Worm (Caenorhabditis elegans) whole organism, late embryonic: ENCODE results near the gene ugt-43.
A peak's percentile ranks its signal among the peaks of the same experiment; 100 is the strongest.

Source experiments
- C08G9.2 ChIP-seq: sonication (generic microtip); optimal IDR thresholded peaks from 2 replicates; lab custom pipeline; 2016; ENCODE audit warnings: mild to moderate bottlenecking, missing genetic modification characterization, moderate library complexity, missing compliant biosample characterization
- K02D7.2 ChIP-seq: sonication (generic microtip); optimal IDR thresholded peaks from 2 replicates; lab custom pipeline; 2017; ENCODE audit warnings: mild to moderate bottlenecking, missing genetic modification characterization, missing compliant biosample characterization
- K09A11.1 ChIP-seq: sonication (generic microtip); optimal IDR thresholded peaks from 2 replicates; lab custom pipeline; 2017; ENCODE audit warnings: antibody characterized with exemption, mild to moderate bottlenecking, missing genetic modification characterization, missing compliant biosample characterization; ENCODE audit not compliant: insufficient read depth
- T23F11.4 ChIP-seq: fragments of 200-800 bp; sonication (Bioruptor generic); optimal IDR thresholded peaks from 2 replicates; lab custom pipeline; 2018; ENCODE audit warnings: mild to moderate bottlenecking, missing genetic modification characterization, missing compliant biosample characterization
- Y22D7AL.16 ChIP-seq: sonication (generic microtip); optimal IDR thresholded peaks from 2 replicates; lab custom pipeline; 2016; ENCODE audit warnings: missing genetic modification characterization, missing compliant biosample characterization
- ahr-1 ChIP-seq: sonication (generic microtip); optimal IDR thresholded peaks from 2 replicates; lab custom pipeline; 2016; ENCODE audit warnings: missing genetic modification characterization, missing compliant biosample characterization
- ama-1 ChIP-seq: fragments of 150-350 bp; optimal IDR thresholded peaks from 2 replicates; lab custom pipeline; 2014
- ceh-14 ChIP-seq: sonication (generic microtip); optimal IDR thresholded peaks from 2 replicates; lab custom pipeline; 2016; ENCODE audit warnings: missing genotype, missing genetic modification characterization, missing compliant biosample characterization
- ceh-18 ChIP-seq: sonication (generic microtip); optimal IDR thresholded peaks from 2 replicates; lab custom pipeline; 2016; ENCODE audit warnings: missing genetic modification characterization, missing compliant biosample characterization
- ceh-19 ChIP-seq: fragments of 200-800 bp; sonication (Bioruptor generic); optimal IDR thresholded peaks from 2 replicates; lab custom pipeline; 2018; ENCODE audit warnings: mild to moderate bottlenecking, missing genetic modification characterization, missing compliant biosample characterization
- ceh-2 ChIP-seq: sonication (generic microtip); optimal IDR thresholded peaks from 2 replicates; lab custom pipeline; 2016; ENCODE audit warnings: missing genotype, missing genetic modification characterization, missing compliant biosample characterization
- ceh-24 ChIP-seq: sonication (generic microtip); optimal IDR thresholded peaks from 2 replicates; lab custom pipeline; 2016; ENCODE audit warnings: mild to moderate bottlenecking, missing genetic modification characterization, missing compliant biosample characterization
- ceh-30 ChIP-seq: fragments of 150-350 bp; optimal IDR thresholded peaks from 2 replicates; lab custom pipeline; 2014; ENCODE audit warnings: missing biosample characterization, missing genetic modification characterization
- ceh-31 ChIP-seq: sonication (generic microtip); optimal IDR thresholded peaks from 2 replicates; lab custom pipeline; 2016; ENCODE audit warnings: missing genetic modification characterization, missing compliant biosample characterization
- ceh-45 ChIP-seq: fragments of 200-800 bp; sonication (Bioruptor generic); IDR thresholded peaks from 2 replicates; pipeline ENCODE4 v1.3.6; 2022; ENCODE audit warnings: missing genetic modification reagents, missing genetic modification characterization, missing compliant biosample characterization
- ceh-48 ChIP-seq: sonication (generic microtip); optimal IDR thresholded peaks from 2 replicates; lab custom pipeline; 2016; ENCODE audit warnings: missing genetic modification characterization, inconsistent platforms, missing compliant biosample characterization
- ceh-6 ChIP-seq: fragments of 200-800 bp; sonication (Bioruptor generic); optimal IDR thresholded peaks from 2 replicates; lab custom pipeline; 2018; ENCODE audit warnings: mild to moderate bottlenecking, missing genetic modification characterization, missing compliant biosample characterization
- ceh-9 ChIP-seq: sonication (generic microtip); optimal IDR thresholded peaks from 2 replicates; lab custom pipeline; 2016; ENCODE audit warnings: mild to moderate bottlenecking, missing genetic modification characterization, inconsistent platforms, missing compliant biosample characterization
- che-1 ChIP-seq: sonication (generic microtip); optimal IDR thresholded peaks from 2 replicates; lab custom pipeline; 2016; ENCODE audit warnings: mild to moderate bottlenecking, missing genetic modification characterization, missing compliant biosample characterization
- dmd-4 ChIP-seq: sonication (generic microtip); optimal IDR thresholded peaks from 2 replicates; lab custom pipeline; 2016; ENCODE audit warnings: borderline replicate concordance, missing genetic modification characterization, missing compliant biosample characterization
- elt-2 ChIP-seq: sonication (generic microtip); optimal IDR thresholded peaks from 2 replicates; lab custom pipeline; 2016; ENCODE audit warnings: missing genetic modification reagents, missing genetic modification characterization, missing compliant biosample characterization
- elt-4 ChIP-seq: sonication (generic microtip); optimal IDR thresholded peaks from 2 replicates; lab custom pipeline; 2016; ENCODE audit warnings: missing genetic modification characterization, missing compliant biosample characterization
- ets-4 ChIP-seq: sonication (generic microtip); optimal IDR thresholded peaks from 2 replicates; lab custom pipeline; 2016; ENCODE audit warnings: missing genetic modification characterization, missing compliant biosample characterization
- eyg-1 ChIP-seq: sonication (generic microtip); optimal IDR thresholded peaks from 2 replicates; lab custom pipeline; 2016; ENCODE audit warnings: missing genotype, missing genetic modification characterization, missing compliant biosample characterization
- fkh-10 ChIP-seq: fragments of 150-350 bp; optimal IDR thresholded peaks from 2 replicates; lab custom pipeline; 2014; ENCODE audit warnings: missing biosample characterization, missing genetic modification reagents, missing genetic modification characterization
- fkh-6 ChIP-seq: sonication (generic microtip); optimal IDR thresholded peaks from 2 replicates; lab custom pipeline; 2016; ENCODE audit warnings: missing genetic modification characterization, missing compliant biosample characterization
- gmeb-2 ChIP-seq: sonication (generic microtip); optimal IDR thresholded peaks from 2 replicates; lab custom pipeline; 2016; ENCODE audit warnings: missing genetic modification characterization, inconsistent platforms, missing compliant biosample characterization
- hlh-13 ChIP-seq: fragments of 200-800 bp; sonication (Bioruptor generic); optimal IDR thresholded peaks from 2 replicates; lab custom pipeline; 2018; ENCODE audit warnings: mild to moderate bottlenecking, missing genetic modification characterization, missing compliant biosample characterization
- hlh-30 ChIP-seq: sonication (generic microtip); optimal IDR thresholded peaks from 2 replicates; lab custom pipeline; 2017; ENCODE audit warnings: antibody characterized with exemption, missing genetic modification characterization, missing compliant biosample characterization; ENCODE audit not compliant: insufficient read depth
- hlh-6 ChIP-seq: sonication (generic microtip); optimal IDR thresholded peaks from 2 replicates; lab custom pipeline; 2016; ENCODE audit warnings: missing genotype, missing genetic modification characterization, missing compliant biosample characterization
- hlh-8 ChIP-seq: sonication (generic microtip); optimal IDR thresholded peaks from 2 replicates; lab custom pipeline; 2016; ENCODE audit warnings: missing genotype, missing genetic modification characterization, missing compliant biosample characterization
- lin-11 ChIP-seq: fragments of 200-800 bp; sonication (Bioruptor generic); optimal IDR thresholded peaks from 2 replicates; lab custom pipeline; 2018; ENCODE audit warnings: mild to moderate bottlenecking, missing genetic modification characterization, missing compliant biosample characterization
- madf-2 ChIP-seq: sonication (generic microtip); optimal IDR thresholded peaks from 2 replicates; lab custom pipeline; 2017; ENCODE audit warnings: missing genetic modification characterization, missing compliant biosample characterization
- mec-3 ChIP-seq: sonication (generic microtip); optimal IDR thresholded peaks from 2 replicates; lab custom pipeline; 2016; ENCODE audit warnings: borderline replicate concordance, missing genetic modification characterization, missing compliant biosample characterization
- nfya-1 ChIP-seq: sonication (generic microtip); optimal IDR thresholded peaks from 2 replicates; lab custom pipeline; 2017; ENCODE audit warnings: missing genetic modification characterization, mild to moderate bottlenecking, missing compliant biosample characterization, antibody characterized with exemption, moderate library complexity
- nhr-11 ChIP-seq: fragments of 150-350 bp; optimal IDR thresholded peaks from 2 replicates; lab custom pipeline; 2014; ENCODE audit warnings: missing biosample characterization, missing genetic modification characterization
- npax-4 ChIP-seq: sonication (generic microtip); optimal IDR thresholded peaks from 2 replicates; lab custom pipeline; 2016; ENCODE audit warnings: missing genetic modification characterization, missing compliant biosample characterization
- odd-2 ChIP-seq: sonication (generic microtip); optimal IDR thresholded peaks from 2 replicates; lab custom pipeline; 2017; ENCODE audit warnings: antibody characterized with exemption, mild to moderate bottlenecking, missing genetic modification characterization, missing compliant biosample characterization
- pag-3 ChIP-seq: sonication (generic microtip); optimal IDR thresholded peaks from 2 replicates; lab custom pipeline; 2016; ENCODE audit warnings: missing compliant biosample characterization, missing genetic modification characterization, borderline replicate concordance
- pat-9 ChIP-seq: fragments of 200-800 bp; sonication (Bioruptor generic); optimal IDR thresholded peaks from 2 replicates; lab custom pipeline; 2018; ENCODE audit warnings: mild to moderate bottlenecking, missing genetic modification characterization, moderate library complexity, missing compliant biosample characterization
- pax-1 ChIP-seq: fragments of 150-350 bp; optimal IDR thresholded peaks from 2 replicates; lab custom pipeline; 2014; ENCODE audit warnings: missing biosample characterization, missing genetic modification characterization
- pha-4 ChIP-seq: fragments of 150-350 bp; optimal IDR thresholded peaks from 2 replicates; lab custom pipeline; 2018; ENCODE audit warnings: missing biosample characterization, missing genetic modification reagents, missing genetic modification characterization
- pqm-1 ChIP-seq: sonication (generic microtip); optimal IDR thresholded peaks from 2 replicates; lab custom pipeline; 2016; ENCODE audit warnings: missing genetic modification characterization, missing compliant biosample characterization
- ref-2 ChIP-seq: sonication (generic microtip); optimal IDR thresholded peaks from 2 replicates; lab custom pipeline; 2016; ENCODE audit warnings: missing genetic modification characterization, missing compliant biosample characterization
- sdc-2 ChIP-seq: sonication (generic microtip); optimal IDR thresholded peaks from 2 replicates; lab custom pipeline; 2016; ENCODE audit warnings: missing genotype, missing genetic modification characterization, missing compliant biosample characterization
- sox-4 ChIP-seq: sonication (generic microtip); optimal IDR thresholded peaks from 2 replicates; lab custom pipeline; 2017; ENCODE audit warnings: mild to moderate bottlenecking, missing genetic modification characterization, inconsistent platforms, missing compliant biosample characterization
- syd-9 ChIP-seq: sonication (generic microtip); optimal IDR thresholded peaks from 2 replicates; lab custom pipeline; 2016; ENCODE audit warnings: mild to moderate bottlenecking, missing genetic modification characterization, moderate library complexity, missing compliant biosample characterization
- tbx-2 ChIP-seq: sonication (generic microtip); optimal IDR thresholded peaks from 2 replicates; lab custom pipeline; 2016; ENCODE audit warnings: missing genetic modification characterization, missing compliant biosample characterization
- ttx-3 ChIP-seq: sonication (generic microtip); optimal IDR thresholded peaks from 2 replicates; lab custom pipeline; 2016; ENCODE audit warnings: missing genetic modification reagents, missing genetic modification characterization, missing compliant biosample characterization
- unc-3 ChIP-seq, 2 experiments: fragments of 200-800 bp in 1 of 2; sonication (Bioruptor generic) in 1 of 2; sonication (generic microtip) in 1 of 2; conservative IDR thresholded peaks in 1 of 2; optimal IDR thresholded peaks in 1 of 2; 2 replicates each; pipeline versions ENCODE4 v1.3.6 to Lab custom; 2016 to 2022; ENCODE audit warnings: missing compliant biosample characterization in 2 of 2, missing genetic modification characterization in 2 of 2, missing genetic modification reagents in 1 of 2
- unc-42 ChIP-seq: sonication (generic microtip); optimal IDR thresholded peaks from 2 replicates; lab custom pipeline; 2016; ENCODE audit warnings: missing genotype, missing genetic modification characterization, missing compliant biosample characterization
- unc-86 ChIP-seq: sonication (generic microtip); optimal IDR thresholded peaks from 2 replicates; lab custom pipeline; 2016; ENCODE audit warnings: missing genetic modification characterization, missing compliant biosample characterization
- zip-5 ChIP-seq: sonication (generic microtip); optimal IDR thresholded peaks from 2 replicates; lab custom pipeline; 2016; ENCODE audit warnings: missing genetic modification characterization, missing compliant biosample characterization
- ztf-16 ChIP-seq: sonication (generic microtip); optimal IDR thresholded peaks from 2 replicates; lab custom pipeline; 2017; ENCODE audit warnings: missing genetic modification characterization, missing compliant biosample characterization

The ugt-43 gene

DNA sequence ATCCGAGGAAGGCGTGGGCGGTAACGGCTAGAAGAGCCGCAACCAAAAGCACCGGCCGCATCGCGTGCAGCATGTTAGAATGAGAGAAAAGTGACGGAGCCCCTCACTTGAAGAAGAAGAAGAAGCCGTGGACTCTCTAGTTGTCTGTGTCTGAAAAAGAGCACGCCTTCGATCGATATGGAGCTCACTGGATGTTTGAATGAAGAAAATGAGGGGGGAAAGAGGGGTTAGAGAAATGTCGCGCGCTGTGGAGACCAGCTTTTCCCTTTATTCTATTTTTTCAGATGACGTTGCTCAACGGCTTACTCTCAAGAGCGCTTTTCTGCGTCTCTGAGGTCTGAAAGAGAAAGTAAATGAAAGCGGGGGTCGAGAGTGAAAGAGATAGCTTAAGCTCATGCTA, 17.3 kb downstream of the ugt-43 start, which contains the start of gene egl-21:
egl-21 (minus strand) TSS at position 150 of the 400 bp plus-strand sequence.
- TF ChIP-seq ceh-2 (tag; lab: Kevin White, UChicago) (no peak), pax-1 (tag; lab: Kevin White, UChicago) (no peak), sox-4 (tag; lab: Kevin White, UChicago) (no peak), ceh-9 (tag; lab: Kevin White, UChicago) (no peak), fkh-10 (GFP tag; lab: Kevin White, UChicago) (no peak), odd-2 (tag; lab: Kevin White, UChicago) (no peak), dmd-4 (tag; lab: Kevin White, UChicago) (no peak), che-1 (tag; lab: Kevin White, UChicago) (no peak), nhr-11 (no peak), ref-2 (tag; lab: Kevin White, UChicago) (no peak), hlh-30 (tag; lab: Kevin White, UChicago) (no peak), lin-11 (tag; lab: Kevin White, UChicago) (no peak), T23F11.4 (GFP tag; lab: Kevin White, UChicago) (no peak), hlh-8 (no peak), ahr-1 (tag; lab: Kevin White, UChicago) (no peak), ceh-48 (tag; lab: Kevin White, UChicago) (peak; percentile 66), C08G9.2 (no peak), unc-3 (GFP tag; conservative IDR thresholded peaks at IDR 0.05; lab: Robert Waterston, UW) (no peak), unc-3 (tag; optimal IDR thresholded peaks at IDR 0.05; lab: Kevin White, UChicago) (no peak), npax-4 (tag; lab: Kevin White, UChicago) (no peak), madf-2 (no peak), ceh-24 (tag; lab: Kevin White, UChicago) (no peak), hlh-13 (no peak), ceh-18 (tag; lab: Kevin White, UChicago) (peak; percentile 17), ceh-30 (no peak), hlh-6 (tag; lab: Kevin White, UChicago) (no peak), ceh-45 (no peak), Y22D7AL.16 (no peak), pat-9 (tag; lab: Kevin White, UChicago) (no peak), ceh-31 (peak; percentile 43), unc-86 (peak; percentile 2), gmeb-2 (tag; lab: Kevin White, UChicago) (no peak), fkh-6 (tag; lab: Kevin White, UChicago) (no peak), ttx-3 (no peak), ceh-19 (GFP tag; lab: Kevin White, UChicago) (no peak), elt-4 (tag; lab: Kevin White, UChicago) (no peak), mec-3 (tag; lab: Kevin White, UChicago) (no peak), elt-2 (tag; lab: Kevin White, UChicago) (no peak), pag-3 (tag; lab: Kevin White, UChicago) (no peak), pqm-1 (tag; lab: Kevin White, UChicago) (no peak), pha-4 (tag; lab: Kevin White, UChicago) (no peak), sdc-2 (tag; lab: Kevin White, UChicago) (no peak), ama-1 (no peak), unc-42 (tag; lab: Kevin White, UChicago) (peak; percentile 81), ztf-16 (tag; lab: Kevin White, UChicago) (no peak), ceh-6 (no peak), K02D7.2 (no peak), K09A11.1 (tag; lab: Kevin White, UChicago) (no peak), eyg-1 (tag; lab: Kevin White, UChicago) (no peak), ceh-14 (peak; percentile 67), zip-5 (tag; lab: Kevin White, UChicago) (no peak), syd-9 (tag; lab: Kevin White, UChicago) (no peak), ets-4 (tag; lab: Kevin White, UChicago) (no peak), nfya-1 (tag; lab: Kevin White, UChicago) (peak; percentile 25), tbx-2 (tag; lab: Kevin White, UChicago) (peak; percentile 6)
